Worm (Caenorhabditis elegans) whole organism, dauer: Measurements from ENCODE around the gene odd-2.

Experiments used
- unc-62 ChIP-seq: sonication (generic microtip); optimal IDR thresholded peaks from 2 replicates; lab custom pipeline; 2017; ENCODE audit warnings: missing biosample characterization, missing genetic modification reagents, missing genetic modification characterization

Gene odd-2

ce11 chrX:6128225-6128686 lies 32.1 kb downstream of the odd-2 start, which contains the start of gene C15H9.9:
TSS of gene C15H9.9 (minus strand) at chrX:6128275.
- no peak for TF ChIP-seq unc-62 (GFP tag; lab: Kevin White, UChicago)

- TF ChIP-seq unc-62 (GFP tag; lab: Kevin White, UChicago) = no peak
These were observed 38.3 kb downstream of the odd-2 start, which contains the start of gene nnt-1 for ce11 chrX:6122026-6122425. TSS of gene nnt-1 (plus strand) at chrX:6122311.

- no peak for TF ChIP-seq unc-62 (GFP tag; lab: Kevin White, UChicago)
These were observed 39.0 kb downstream of the odd-2 start for ce11 chrX:6121279-6121678.

ce11 chrX:6118086-6118825 lies 42.1 kb downstream of the odd-2 start, which contains the start of gene C15H9.2:
TSS of gene C15H9.2 (plus strand) at chrX:6118526.
- no peak for TF ChIP-seq unc-62 (GFP tag; lab: Kevin White, UChicago)

- no peak for TF ChIP-seq unc-62 (GFP tag; lab: Kevin White, UChicago)
These were observed 44.8 kb downstream of the odd-2 start, which contains the start of gene C15H9.3 for ce11 chrX:6115502-6115901. TSS of gene C15H9.3 (plus strand) at chrX:6115802.

- TF ChIP-seq unc-62 (GFP tag; lab: Kevin White, UChicago) = no peak
These were observed 47.5 kb downstream of the odd-2 start, which contains the start of gene prx-3 for ce11 chrX:6112817-6113216. TSS of gene prx-3 (minus strand) at chrX:6112917.
